Worm (Caenorhabditis elegans): ENCODE data around the gene str-32.
A peak's percentile ranks its signal among the peaks of the same experiment; 100 is the strongest.

Gene str-32

ce11 chrV:4894971-4895370 lies 13.7 kb upstream of the str-32 start, which contains the start of gene ugt-11:
ugt-11 (minus strand) TSS chrV:4895071.
- peak; percentile 21 for TF ChIP-seq aha-1 (tag)
- TF ChIP-seq nhr-42 (GFP tag; IDR thresholded peaks at IDR 0.05) = no peak
- no peak for TF ChIP-seq T20F7.1 (GFP tag; optimal IDR thresholded peaks at IDR 0.05)

- TF ChIP-seq fos-1 (tag; optimal IDR thresholded peaks at IDR 0.05) = no peak
- no peak for TF ChIP-seq lin-13 (GFP tag; optimal IDR thresholded peaks at IDR 0.05)
- TF ChIP-seq unc-130 (GFP tag; optimal IDR thresholded peaks at IDR 0.05) = peak; percentile 26
- TF ChIP-seq F49E8.2 (tag; optimal IDR thresholded peaks at IDR 0.05; ENCODE audit: borderline replicate concordance) = peak; percentile 30
- peak; percentile 60 for TF ChIP-seq lin-38 (GFP tag; IDR thresholded peaks at IDR 0.05)
- TF ChIP-seq D1046.2 (GFP tag; IDR thresholded peaks at IDR 0.05) = no peak
Observed at ce11 chrV:4891305-4891704, 10.0 kb upstream of the str-32 start.

ce11 chrV:4890781-4891180 lies 9.5 kb upstream of the str-32 start:
- TF ChIP-seq set-16 (GFP tag; IDR thresholded peaks at IDR 0.05) (peak; percentile 86), hlh-30 (tag; optimal IDR thresholded peaks at IDR 0.05; ENCODE audit: insufficient read depth) (no peak), egl-27 (tag; optimal IDR thresholded peaks at IDR 0.05) (no peak)

DNA sequence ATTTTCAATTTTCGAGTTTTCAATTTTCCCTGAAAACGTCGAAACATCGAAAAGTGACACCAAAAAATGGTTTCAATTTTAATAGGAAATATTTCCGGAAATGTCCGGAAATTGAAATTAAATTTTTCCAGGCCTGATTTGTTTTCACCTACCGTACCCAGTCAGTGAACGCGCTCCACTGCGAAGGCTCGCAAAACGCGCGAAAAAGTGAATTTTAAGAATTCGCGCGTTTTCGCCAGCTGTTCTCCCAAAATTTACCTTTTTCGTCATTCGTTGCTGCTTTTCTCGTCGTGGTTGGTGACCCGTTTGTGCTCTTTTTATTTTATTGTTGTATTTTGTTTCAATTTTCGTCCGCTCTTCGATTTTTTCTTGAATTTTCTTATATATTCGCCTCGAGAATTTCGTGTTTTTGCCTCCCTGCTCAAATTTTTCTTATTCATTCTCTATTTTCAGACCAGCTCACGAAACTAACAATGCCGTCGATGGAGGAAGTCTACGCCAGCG lies 8.8 kb upstream of the str-32 start, which contains the start of gene T19H12.2:
T19H12.2 (plus strand) TSS at position 454 of the 504 bp plus-strand sequence.
- TF ChIP-seq ceh-82 (tag; optimal IDR thresholded peaks at IDR 0.05) = no peak
- TF ChIP-seq Y48G9A.11 (GFP tag; IDR thresholded peaks at IDR 0.05) = peak; percentile 87
- peak; percentile 78 for TF ChIP-seq snpc-1.2 (GFP tag; IDR thresholded peaks at IDR 0.05)
- no peak for TF ChIP-seq hif-1 (tag; optimal IDR thresholded peaks at IDR 0.05)
- peak; percentile 18; the same call in 1 of the 2 replicates for TF ChIP-seq vab-7 (GFP tag; IDR thresholded peaks at IDR 0.05)
- no peak for TF ChIP-seq ceh-62 (tag; optimal IDR thresholded peaks at IDR 0.05)
- TF ChIP-seq F49E8.2 (tag; optimal IDR thresholded peaks at IDR 0.05; ENCODE audit: borderline replicate concordance) = peak; percentile 85
- peak; percentile 98 for TF ChIP-seq lin-38 (GFP tag; IDR thresholded peaks at IDR 0.05)
- TF ChIP-seq unc-130 (GFP tag; optimal IDR thresholded peaks at IDR 0.05) = peak; percentile 91
- TF ChIP-seq F10B5.3 (tag; optimal IDR thresholded peaks at IDR 0.05) = no peak
- TF ChIP-seq lin-13 (GFP tag; optimal IDR thresholded peaks at IDR 0.05) = peak; percentile 32

DNA sequence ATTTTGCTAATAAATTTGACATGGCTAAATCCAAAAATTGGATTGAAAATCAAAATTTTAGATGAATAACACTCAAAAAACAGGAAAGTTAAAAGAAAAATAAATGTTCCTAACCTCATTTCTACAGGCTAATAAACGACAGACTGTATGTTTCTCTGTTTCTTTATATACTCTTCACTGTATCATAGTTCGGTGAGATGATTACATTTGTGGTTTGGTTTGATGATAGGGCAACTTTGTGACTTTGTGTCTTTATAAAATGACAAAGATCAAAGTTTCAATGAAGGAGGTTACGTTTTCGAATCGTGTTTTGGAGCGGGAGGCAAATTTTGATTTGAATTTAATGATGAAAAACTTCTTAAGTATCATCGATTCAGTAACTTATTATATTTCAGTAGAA lies 8.2 kb upstream of the str-32 start, which contains the start of gene ugt-12:
ugt-12 (minus strand) TSS at position 153 of the 400 bp plus-strand sequence.
- TF ChIP-seq Y75B8A.6 (GFP tag; IDR thresholded peaks at IDR 0.05) = no peak
- TF ChIP-seq mep-1 (tag; optimal IDR thresholded peaks at IDR 0.05) = peak; percentile 18
- no peak for TF ChIP-seq nhr-25 (tag; optimal IDR thresholded peaks at IDR 0.05; ENCODE audit: borderline replicate concordance, insufficient read depth)
- no peak for TF ChIP-seq daf-16 (GFP tag; optimal IDR thresholded peaks at IDR 0.05)
- peak; percentile 54 for TF ChIP-seq daf-16 (tag; optimal IDR thresholded peaks at IDR 0.05)
- TF ChIP-seq T26A8.4 (GFP tag; IDR thresholded peaks at IDR 0.05) = no peak
- no peak for TF ChIP-seq tag-97 (GFP tag; IDR thresholded peaks at IDR 0.05)
- peak; percentile 93 for TF ChIP-seq nhr-28 (tag; optimal IDR thresholded peaks at IDR 0.05)
- TF ChIP-seq T20F7.1 (GFP tag; optimal IDR thresholded peaks at IDR 0.05) = no peak
- TF ChIP-seq dve-1 (tag; optimal IDR thresholded peaks at IDR 0.05; ENCODE audit: insufficient read depth) = peak; percentile 35
- TF ChIP-seq hmg-1.1 (GFP tag; IDR thresholded peaks at IDR 0.05) = no peak
- no peak for TF ChIP-seq vab-7 (GFP tag; IDR thresholded peaks at IDR 0.05)
- no peak for TF ChIP-seq lin-15B (tag; optimal IDR thresholded peaks at IDR 0.05)
- TF ChIP-seq pqm-1 (tag; optimal IDR thresholded peaks at IDR 0.05) = peak; percentile 71
- TF ChIP-seq nhr-102 (tag; optimal IDR thresholded peaks at IDR 0.05) = peak; percentile 28
- TF ChIP-seq lir-3 (tag; optimal IDR thresholded peaks at IDR 0.05) = no peak
- TF ChIP-seq nhr-77 (tag; optimal IDR thresholded peaks at IDR 0.05) = peak; percentile 58
- TF ChIP-seq ceh-62 (tag; optimal IDR thresholded peaks at IDR 0.05) = no peak
- no peak for TF ChIP-seq nhr-48 (tag; optimal IDR thresholded peaks at IDR 0.05)
- TF ChIP-seq ceh-82 (tag; optimal IDR thresholded peaks at IDR 0.05) = no peak
- no peak for TF ChIP-seq fkh-10 (GFP tag; optimal IDR thresholded peaks at IDR 0.05)
- no peak for TF ChIP-seq egl-43 (GFP tag; IDR thresholded peaks at IDR 0.05)
- TF ChIP-seq spr-3 (GFP tag; optimal IDR thresholded peaks at IDR 0.05) = no peak
- TF ChIP-seq ztf-7 (tag; optimal IDR thresholded peaks at IDR 0.05) = peak; percentile 57
- TF ChIP-seq mxl-3 (GFP tag; optimal IDR thresholded peaks at IDR 0.05) = no peak
- no peak for TF ChIP-seq skn-1 (tag; optimal IDR thresholded peaks at IDR 0.05)
- no peak for TF ChIP-seq mxl-2 (GFP tag; conservative IDR thresholded peaks at IDR 0.05)
- no peak for TF ChIP-seq jun-1 (tag; optimal IDR thresholded peaks at IDR 0.05)
- no peak for TF ChIP-seq zfp-2 (tag; optimal IDR thresholded peaks at IDR 0.05)

Measured in whole organism, L4 larva.